Worm (Caenorhabditis elegans): ENCODE measurements around the gene Y41E3.6.
"Not testable (repeated sequence)": the region's sequence is repeated elsewhere in the genome, so short reads cannot be mapped to it uniquely, and the experiment has no call there.

Y41E3.6 gene

ce11 chrIV:15006494-15006893 is at the start of gene Y41E3.6:
Gene Y41E3.6 (plus strand): TSS chrIV:15006794.
- TF ChIP-seq klf-2 (GFP tag; conservative IDR thresholded peaks at IDR 0.05); ref-1 (GFP tag; conservative IDR thresholded peaks at IDR 0.05); T22C8.4 (GFP tag; IDR thresholded peaks at IDR 0.05): not testable (repeated sequence)

- TF ChIP-seq T22C8.4 (GFP tag; IDR thresholded peaks at IDR 0.05) (no peak), flt-1 (GFP tag; IDR thresholded peaks at IDR 0.05) (no peak), cog-1 (tag; optimal IDR thresholded peaks at IDR 0.05) (no peak), ztf-29 (GFP tag; IDR thresholded peaks at IDR 0.05) (no peak), klf-2 (GFP tag; conservative IDR thresholded peaks at IDR 0.05) (no peak), ref-1 (GFP tag; conservative IDR thresholded peaks at IDR 0.05) (no peak), tab-1 (GFP tag; IDR thresholded peaks at IDR 0.05) (no peak), ztf-23 (GFP tag; IDR thresholded peaks at IDR 0.05) (no peak)
Measured at ce11 chrIV:14958551-14958950, 48.0 kb upstream of the Y41E3.6 start, which contains the start of gene Y41E3.1. Gene Y41E3.1 (minus strand): TSS chrIV:14958874.

- TF ChIP-seq ztf-29 (GFP tag; IDR thresholded peaks at IDR 0.05) (no peak), T22C8.4 (GFP tag; IDR thresholded peaks at IDR 0.05) (no peak), ztf-23 (GFP tag; IDR thresholded peaks at IDR 0.05) (no peak), med-1 (GFP tag; optimal IDR thresholded peaks at IDR 0.05; ENCODE audit: insufficient read depth) (no peak), tab-1 (GFP tag; IDR thresholded peaks at IDR 0.05) (no peak), flt-1 (GFP tag; IDR thresholded peaks at IDR 0.05) (no peak), cog-1 (tag; optimal IDR thresholded peaks at IDR 0.05) (no peak), klf-2 (GFP tag; conservative IDR thresholded peaks at IDR 0.05) (no peak), ref-1 (GFP tag; conservative IDR thresholded peaks at IDR 0.05) (no peak)
Measured at ce11 chrIV:14959375-14959774, 47.2 kb upstream of the Y41E3.6 start.

- TF ChIP-seq T22C8.4 (GFP tag; IDR thresholded peaks at IDR 0.05) (no peak), tab-1 (GFP tag; IDR thresholded peaks at IDR 0.05) (no peak), flt-1 (GFP tag; IDR thresholded peaks at IDR 0.05) (no peak), ztf-29 (GFP tag; IDR thresholded peaks at IDR 0.05) (no peak), ref-1 (GFP tag; conservative IDR thresholded peaks at IDR 0.05) (no peak), klf-2 (GFP tag; conservative IDR thresholded peaks at IDR 0.05) (no peak), med-1 (GFP tag; optimal IDR thresholded peaks at IDR 0.05; ENCODE audit: insufficient read depth) (no peak), cog-1 (tag; optimal IDR thresholded peaks at IDR 0.05) (no peak), ztf-23 (GFP tag; IDR thresholded peaks at IDR 0.05) (no peak)
Measured at ce11 chrIV:14960061-14960460, 46.5 kb upstream of the Y41E3.6 start.

- TF ChIP-seq med-1 (GFP tag; optimal IDR thresholded peaks at IDR 0.05; ENCODE audit: insufficient read depth) = no peak
- TF ChIP-seq tab-1 (GFP tag; IDR thresholded peaks at IDR 0.05) = no peak
- TF ChIP-seq cog-1 (tag; optimal IDR thresholded peaks at IDR 0.05) = no peak
- TF ChIP-seq T22C8.4 (GFP tag; IDR thresholded peaks at IDR 0.05) = no peak
- no peak for TF ChIP-seq ztf-29 (GFP tag; IDR thresholded peaks at IDR 0.05)
- TF ChIP-seq flt-1 (GFP tag; IDR thresholded peaks at IDR 0.05) = no peak
- no peak for TF ChIP-seq ref-1 (GFP tag; conservative IDR thresholded peaks at IDR 0.05)
- no peak for TF ChIP-seq klf-2 (GFP tag; conservative IDR thresholded peaks at IDR 0.05)
- TF ChIP-seq ztf-23 (GFP tag; IDR thresholded peaks at IDR 0.05) = no peak
Measured at ce11 chrIV:14978204-14978603, 28.4 kb upstream of the Y41E3.6 start.

ce11 chrIV:14981311-14981710 is 25.3 kb upstream of the Y41E3.6 start, which contains the start of gene atln-2:
Gene atln-2 (plus strand): TSS chrIV:14981611.
- TF ChIP-seq flt-1 (GFP tag; IDR thresholded peaks at IDR 0.05) (no peak), klf-2 (GFP tag; conservative IDR thresholded peaks at IDR 0.05) (no peak)

ce11 chrIV:14985019-14985418 is 21.6 kb upstream of the Y41E3.6 start:
- no peak for TF ChIP-seq klf-2 (GFP tag; conservative IDR thresholded peaks at IDR 0.05)
- no peak for TF ChIP-seq cog-1 (tag; optimal IDR thresholded peaks at IDR 0.05)
- no peak for TF ChIP-seq med-1 (GFP tag; optimal IDR thresholded peaks at IDR 0.05; ENCODE audit: insufficient read depth)
- TF ChIP-seq ref-1 (GFP tag; conservative IDR thresholded peaks at IDR 0.05) = no peak
- no peak for TF ChIP-seq ztf-29 (GFP tag; IDR thresholded peaks at IDR 0.05)
- TF ChIP-seq T22C8.4 (GFP tag; IDR thresholded peaks at IDR 0.05) = no peak
- TF ChIP-seq ztf-23 (GFP tag; IDR thresholded peaks at IDR 0.05) = no peak
- no peak for TF ChIP-seq tab-1 (GFP tag; IDR thresholded peaks at IDR 0.05)
- no peak for TF ChIP-seq flt-1 (GFP tag; IDR thresholded peaks at IDR 0.05)

ce11 chrIV:14985859-14986258 is 20.7 kb upstream of the Y41E3.6 start:
- TF ChIP-seq ztf-29 (GFP tag; IDR thresholded peaks at IDR 0.05) (no peak), flt-1 (GFP tag; IDR thresholded peaks at IDR 0.05) (no peak), med-1 (GFP tag; optimal IDR thresholded peaks at IDR 0.05; ENCODE audit: insufficient read depth) (no peak), tab-1 (GFP tag; IDR thresholded peaks at IDR 0.05) (no peak), cog-1 (tag; optimal IDR thresholded peaks at IDR 0.05) (no peak), ref-1 (GFP tag; conservative IDR thresholded peaks at IDR 0.05) (no peak), klf-2 (GFP tag; conservative IDR thresholded peaks at IDR 0.05) (no peak), T22C8.4 (GFP tag; IDR thresholded peaks at IDR 0.05) (no peak), ztf-23 (GFP tag; IDR thresholded peaks at IDR 0.05) (no peak)

- TF ChIP-seq flt-1 (GFP tag; IDR thresholded peaks at IDR 0.05) = no peak
- no peak for TF ChIP-seq ref-1 (GFP tag; conservative IDR thresholded peaks at IDR 0.05)
- TF ChIP-seq cog-1 (tag; optimal IDR thresholded peaks at IDR 0.05) = no peak
- no peak for TF ChIP-seq tab-1 (GFP tag; IDR thresholded peaks at IDR 0.05)
Measured at ce11 chrIV:14986684-14987083, 19.9 kb upstream of the Y41E3.6 start, which contains the start of gene dpy-4. Gene dpy-4 (minus strand): TSS chrIV:14986784.

ce11 chrIV:15008200-15008599 is 1.6 kb downstream of the Y41E3.6 start:
- no peak for TF ChIP-seq med-1 (GFP tag; optimal IDR thresholded peaks at IDR 0.05; ENCODE audit: insufficient read depth)
- TF ChIP-seq T22C8.4 (GFP tag; IDR thresholded peaks at IDR 0.05) = no peak
- no peak for TF ChIP-seq flt-1 (GFP tag; IDR thresholded peaks at IDR 0.05)
- no peak for TF ChIP-seq cog-1 (tag; optimal IDR thresholded peaks at IDR 0.05)
- TF ChIP-seq klf-2 (GFP tag; conservative IDR thresholded peaks at IDR 0.05) = no peak
- TF ChIP-seq ztf-23 (GFP tag; IDR thresholded peaks at IDR 0.05) = no peak
- TF ChIP-seq ref-1 (GFP tag; conservative IDR thresholded peaks at IDR 0.05) = no peak
- TF ChIP-seq ztf-29 (GFP tag; IDR thresholded peaks at IDR 0.05) = no peak
- TF ChIP-seq tab-1 (GFP tag; IDR thresholded peaks at IDR 0.05) = no peak

All from whole organism, midembryonic.